Worm (Caenorhabditis elegans) whole organism, early embryonic: Measurements from ENCODE around the gene osm-8.

Experiments
- B0310.2 ChIP-seq: sonication (generic microtip); optimal IDR thresholded peaks from 2 replicates; lab custom pipeline; 2016; ENCODE audit warnings: mild to moderate bottlenecking, missing genetic modification characterization, missing compliant biosample characterization
- F13C5.2 ChIP-seq: sonication (generic microtip); optimal IDR thresholded peaks from 2 replicates; lab custom pipeline; 2017; ENCODE audit warnings: mild to moderate bottlenecking, missing genetic modification characterization, inconsistent platforms, missing compliant biosample characterization
- aly-1 ChIP-seq: sonication (generic microtip); optimal IDR thresholded peaks from 2 replicates; lab custom pipeline; 2016; ENCODE audit warnings: missing genetic modification characterization, missing compliant biosample characterization
- ama-1 ChIP-seq: fragments of 150-350 bp; optimal IDR thresholded peaks from 2 replicates; lab custom pipeline; 2014
- ceh-13 ChIP-seq: fragments of 200-800 bp; sonication (Bioruptor generic); optimal IDR thresholded peaks from 2 replicates; lab custom pipeline; 2018; ENCODE audit warnings: mild to moderate bottlenecking, missing genetic modification characterization, missing compliant biosample characterization
- ceh-36 ChIP-seq: sonication (generic microtip); optimal IDR thresholded peaks from 2 replicates; lab custom pipeline; 2016; ENCODE audit warnings: missing genetic modification characterization, inconsistent platforms, missing compliant biosample characterization
- ets-7 ChIP-seq: sonication (generic microtip); optimal IDR thresholded peaks from 2 replicates; lab custom pipeline; 2016; ENCODE audit warnings: missing genotype, missing genetic modification characterization, missing compliant biosample characterization
- flt-1 ChIP-seq: fragments of 200-800 bp; sonication (Bioruptor generic); IDR thresholded peaks from 2 replicates; pipeline ENCODE4 v1.3.6; 2022; ENCODE audit warnings: missing genetic modification characterization, missing compliant biosample characterization
- hmbx-1 ChIP-seq: sonication (generic microtip); optimal IDR thresholded peaks from 2 replicates; lab custom pipeline; 2016; ENCODE audit warnings: mild to moderate bottlenecking, missing genetic modification characterization, missing compliant biosample characterization
- hmg-4 ChIP-seq: fragments of 200-800 bp; sonication (Bioruptor generic); optimal IDR thresholded peaks from 2 replicates; lab custom pipeline; 2018; ENCODE audit warnings: mild to moderate bottlenecking, missing genetic modification characterization, missing compliant biosample characterization
- hnd-1 ChIP-seq: sonication (generic microtip); optimal IDR thresholded peaks from 2 replicates; lab custom pipeline; 2016; ENCODE audit warnings: missing genetic modification characterization, missing compliant biosample characterization
- pes-1 ChIP-seq: fragments of 200-800 bp; sonication (Bioruptor generic); IDR thresholded peaks from 2 replicates; pipeline ENCODE4 v1.3.6; 2022; ENCODE audit warnings: missing genetic modification reagents, missing genetic modification characterization, missing compliant biosample characterization
- scrt-1 ChIP-seq: fragments of 200-800 bp; sonication (Bioruptor generic); IDR thresholded peaks from 2 replicates; pipeline ENCODE4 v1.3.6; 2022; ENCODE audit warnings: missing genetic modification characterization, missing compliant biosample characterization
- sea-1 ChIP-seq: fragments of 200-800 bp; sonication (Bioruptor generic); conservative IDR thresholded peaks from 2 replicates; pipeline ENCODE4 v1.3.6; 2022; ENCODE audit warnings: missing genetic modification characterization, missing compliant biosample characterization
- tbx-11 ChIP-seq: fragments of 200-800 bp; sonication (Bioruptor generic); IDR thresholded peaks from 2 replicates; pipeline ENCODE4 v1.3.6; 2022; ENCODE audit warnings: missing genetic modification characterization, missing compliant biosample characterization
- tbx-37 ChIP-seq: fragments of 200-800 bp; sonication (Bioruptor generic); conservative IDR thresholded peaks from 2 replicates; pipeline ENCODE4 v1.3.6; 2022; ENCODE audit warnings: missing genetic modification reagents, missing genetic modification characterization, missing compliant biosample characterization
- tra-4 ChIP-seq: sonication (generic microtip); optimal IDR thresholded peaks from 2 replicates; lab custom pipeline; 2017; ENCODE audit warnings: missing genetic modification characterization, missing compliant biosample characterization

Gene osm-8

DNA sequence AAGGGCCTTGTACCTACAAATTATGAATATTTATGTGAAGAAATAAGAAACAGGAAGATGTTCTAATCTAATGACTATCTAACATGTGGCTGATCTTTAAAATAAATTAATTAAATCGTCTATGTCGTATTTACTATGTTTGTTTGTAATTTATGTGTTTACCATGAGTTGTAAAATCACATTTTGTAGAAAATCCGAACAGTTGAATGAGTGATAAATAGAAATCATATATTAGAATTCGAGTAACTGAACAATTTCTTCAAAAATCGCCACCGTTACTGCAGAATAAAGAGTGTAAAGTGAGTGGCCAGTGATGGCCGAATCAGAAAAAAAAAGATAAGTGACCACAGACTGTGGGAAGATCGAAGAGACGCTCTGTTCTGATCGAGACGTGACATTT lies 24.8 kb upstream of the osm-8 start:
- TF ChIP-seq B0310.2 (tag; lab: Kevin White, UChicago): no peak
- TF ChIP-seq tbx-37 (GFP tag; lab: Robert Waterston, UW): no peak
- TF ChIP-seq ceh-13 (GFP tag; lab: Kevin White, UChicago): no peak
- TF ChIP-seq ceh-36 (tag; lab: Kevin White, UChicago): no peak
- no peak for TF ChIP-seq ama-1 (lab: Kevin White, UChicago)
- no peak for TF ChIP-seq tbx-11
- no peak for TF ChIP-seq ets-7
- TF ChIP-seq hnd-1 (tag; lab: Kevin White, UChicago): no peak
- no peak for TF ChIP-seq hmg-4
- TF ChIP-seq sea-1 (GFP tag; lab: Robert Waterston, UW): no peak
- no peak for TF ChIP-seq scrt-1 (GFP tag; lab: Robert Waterston, UW)
- TF ChIP-seq tra-4 (tag; lab: Kevin White, UChicago): no peak
- TF ChIP-seq F13C5.2: no peak
- no peak for TF ChIP-seq hmbx-1 (tag; lab: Kevin White, UChicago)
- TF ChIP-seq pes-1 (GFP tag; lab: Robert Waterston, UW): no peak
- TF ChIP-seq flt-1 (GFP tag; lab: Robert Waterston, UW): no peak
- TF ChIP-seq aly-1 (tag; lab: Kevin White, UChicago): no peak

DNA sequence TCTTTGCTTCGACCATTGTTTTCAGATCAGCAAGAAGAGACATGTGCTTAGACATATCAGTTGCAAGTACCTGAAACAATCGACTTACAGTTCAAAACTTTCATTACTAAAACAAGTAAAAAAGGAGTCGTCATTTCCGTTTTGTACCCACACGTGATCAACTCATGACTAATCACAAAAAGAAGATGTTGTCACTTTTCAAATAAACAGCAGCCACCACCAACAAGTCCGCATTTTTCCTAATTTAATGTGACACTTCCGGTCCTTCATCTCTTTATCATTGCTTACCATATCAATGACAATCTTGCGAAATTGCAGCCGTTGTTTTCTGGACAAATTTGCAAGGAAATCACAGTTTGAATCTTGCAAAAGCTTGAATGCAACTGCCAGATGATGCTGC lies 23.4 kb upstream of the osm-8 start:
- TF ChIP-seq pes-1 (GFP tag; lab: Robert Waterston, UW): no peak
- no peak for TF ChIP-seq ceh-13 (GFP tag; lab: Kevin White, UChicago)
- no peak for TF ChIP-seq B0310.2 (tag; lab: Kevin White, UChicago)
- no peak for TF ChIP-seq ceh-36 (tag; lab: Kevin White, UChicago)
- TF ChIP-seq ets-7: no peak
- no peak for TF ChIP-seq hnd-1 (tag; lab: Kevin White, UChicago)
- no peak for TF ChIP-seq sea-1 (GFP tag; lab: Robert Waterston, UW)
- TF ChIP-seq tra-4 (tag; lab: Kevin White, UChicago): no peak
- TF ChIP-seq hmbx-1 (tag; lab: Kevin White, UChicago): no peak
- no peak for TF ChIP-seq ama-1 (lab: Kevin White, UChicago)
- no peak for TF ChIP-seq hmg-4
- no peak for TF ChIP-seq F13C5.2
- no peak for TF ChIP-seq tbx-37 (GFP tag; lab: Robert Waterston, UW)
- TF ChIP-seq scrt-1 (GFP tag; lab: Robert Waterston, UW): no peak
- TF ChIP-seq flt-1 (GFP tag; lab: Robert Waterston, UW): no peak
- no peak for TF ChIP-seq aly-1 (tag; lab: Kevin White, UChicago)
- no peak for TF ChIP-seq tbx-11

DNA sequence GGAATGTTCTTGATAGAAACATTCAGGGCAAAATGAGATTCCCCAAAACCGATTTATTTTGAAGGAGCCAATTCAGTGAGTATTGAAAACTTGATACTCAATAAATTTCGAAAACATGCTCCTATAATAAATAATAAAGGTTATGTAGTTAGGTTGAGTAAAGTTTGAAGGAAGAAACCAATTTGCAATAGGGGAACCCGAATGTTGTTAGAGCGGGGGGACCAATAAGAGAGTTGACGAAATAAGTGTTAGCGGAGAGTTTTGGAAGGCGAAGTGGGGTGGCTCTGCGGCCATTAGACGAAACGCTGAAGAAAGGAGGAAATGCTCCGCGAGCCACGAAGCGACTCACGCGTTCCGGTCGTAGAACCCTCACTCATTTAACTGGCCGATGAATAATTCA lies 19.8 kb upstream of the osm-8 start:
- no peak for TF ChIP-seq ceh-36 (tag; lab: Kevin White, UChicago)
- TF ChIP-seq tra-4 (tag; lab: Kevin White, UChicago): no peak
- TF ChIP-seq aly-1 (tag; lab: Kevin White, UChicago): no peak
- no peak for TF ChIP-seq tbx-37 (GFP tag; lab: Robert Waterston, UW)
- no peak for TF ChIP-seq sea-1 (GFP tag; lab: Robert Waterston, UW)
- TF ChIP-seq B0310.2 (tag; lab: Kevin White, UChicago): no peak
- TF ChIP-seq pes-1 (GFP tag; lab: Robert Waterston, UW): no peak
- TF ChIP-seq hmg-4: no peak
- TF ChIP-seq tbx-11: no peak
- TF ChIP-seq ets-7: no peak
- no peak for TF ChIP-seq F13C5.2
- no peak for TF ChIP-seq scrt-1 (GFP tag; lab: Robert Waterston, UW)
- TF ChIP-seq hmbx-1 (tag; lab: Kevin White, UChicago): no peak
- TF ChIP-seq hnd-1 (tag; lab: Kevin White, UChicago): no peak
- TF ChIP-seq flt-1 (GFP tag; lab: Robert Waterston, UW): no peak
- no peak for TF ChIP-seq ama-1 (lab: Kevin White, UChicago)
- no peak for TF ChIP-seq ceh-13 (GFP tag; lab: Kevin White, UChicago)

DNA sequence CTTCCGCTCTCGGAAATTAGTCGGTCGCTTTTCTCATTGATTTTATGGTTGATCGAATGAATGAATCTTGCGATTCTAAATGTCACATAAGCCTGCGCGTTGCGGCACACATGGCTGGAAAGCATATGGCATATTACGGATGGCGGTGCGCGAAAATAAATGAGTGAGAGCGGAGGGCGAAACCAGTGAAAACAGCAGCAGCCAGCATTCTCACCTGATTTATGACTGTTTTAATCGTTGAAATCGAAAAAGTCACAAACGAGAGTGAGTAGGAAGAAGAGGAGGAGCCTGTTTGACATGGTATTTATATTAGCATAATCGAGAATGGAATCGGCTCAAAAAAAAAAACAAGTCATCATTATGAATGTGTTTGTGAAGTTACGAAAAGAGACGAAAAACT lies 19.1 kb upstream of the osm-8 start:
- TF ChIP-seq hmg-4: peak; percentile 2
- no peak for TF ChIP-seq ama-1 (lab: Kevin White, UChicago)
- TF ChIP-seq ets-7: no peak
- TF ChIP-seq pes-1 (GFP tag; lab: Robert Waterston, UW): no peak
- no peak for TF ChIP-seq sea-1 (GFP tag; lab: Robert Waterston, UW)
- TF ChIP-seq tra-4 (tag; lab: Kevin White, UChicago): no peak

DNA sequence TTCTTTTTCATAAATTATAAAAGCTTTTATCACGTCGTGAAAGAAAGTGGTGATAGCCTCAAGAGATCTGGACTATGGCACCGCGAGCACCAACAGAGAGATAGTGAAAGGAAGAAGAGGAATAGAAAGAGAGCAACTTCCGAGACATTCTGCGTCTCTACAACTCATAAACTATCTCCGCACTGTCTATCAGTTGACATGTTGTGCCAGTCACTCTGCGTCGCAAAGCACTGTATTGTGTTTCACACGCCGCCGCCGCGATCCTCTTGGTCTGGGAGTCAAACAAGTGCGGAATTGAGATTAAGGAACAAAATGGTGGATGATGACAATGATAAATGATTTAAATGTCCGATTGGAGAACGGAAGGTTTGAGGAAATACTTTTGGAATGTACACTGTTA lies 18.3 kb upstream of the osm-8 start:
- no peak for TF ChIP-seq flt-1 (GFP tag; lab: Robert Waterston, UW)
- TF ChIP-seq pes-1 (GFP tag; lab: Robert Waterston, UW): no peak
- TF ChIP-seq F13C5.2: no peak
- TF ChIP-seq ceh-13 (GFP tag; lab: Kevin White, UChicago): no peak

DNA sequence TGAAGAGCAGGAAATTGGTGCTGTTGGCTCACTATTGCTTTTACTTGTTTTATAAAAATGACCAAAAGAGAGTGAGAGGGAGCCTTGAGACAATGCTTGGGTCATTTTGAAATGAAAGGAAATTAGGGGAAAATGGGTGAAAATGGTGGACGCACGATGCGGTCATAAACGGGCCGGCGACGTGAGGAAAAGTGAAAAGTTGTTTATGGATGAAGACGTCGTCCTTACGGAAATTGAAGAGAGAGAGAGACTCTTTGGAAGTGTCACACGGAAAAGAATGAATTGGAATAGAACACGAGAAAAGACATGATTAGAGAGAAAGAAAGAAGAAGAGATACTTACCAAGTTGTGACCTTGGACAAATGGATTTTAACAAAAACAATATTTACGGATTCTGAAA lies 16.3 kb upstream of the osm-8 start:
- TF ChIP-seq scrt-1 (GFP tag; lab: Robert Waterston, UW): no peak
- no peak for TF ChIP-seq hnd-1 (tag; lab: Kevin White, UChicago)
- no peak for TF ChIP-seq hmbx-1 (tag; lab: Kevin White, UChicago)
- TF ChIP-seq ceh-36 (tag; lab: Kevin White, UChicago): no peak
- TF ChIP-seq hmg-4: no peak
- no peak for TF ChIP-seq aly-1 (tag; lab: Kevin White, UChicago)

DNA sequence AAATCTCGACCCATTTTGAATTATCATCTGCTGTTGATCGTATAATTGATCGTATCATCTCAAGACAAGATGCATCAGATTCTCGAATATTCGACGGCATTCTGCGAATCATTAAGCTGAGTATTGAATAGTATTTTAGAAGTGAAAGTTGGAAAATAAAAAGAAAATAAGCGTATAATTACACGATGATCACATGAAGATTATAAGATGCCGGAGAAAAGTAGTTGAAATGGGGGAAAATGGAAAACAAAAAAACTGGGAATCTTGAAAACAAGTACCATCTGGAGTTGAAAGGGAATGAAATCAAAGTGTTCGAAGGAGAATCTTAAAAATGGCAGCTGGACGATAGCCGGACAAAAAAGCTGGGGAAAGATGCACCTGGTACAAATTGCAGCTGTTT lies 15.2 kb upstream of the osm-8 start, which contains the start of gene R07G3.8:
Gene R07G3.8, minus strand, starts transcription at position 101 of the 400 bp plus-strand sequence.
- no peak for TF ChIP-seq tbx-37 (GFP tag; lab: Robert Waterston, UW)
- TF ChIP-seq hmg-4: no peak
- no peak for TF ChIP-seq ama-1 (lab: Kevin White, UChicago)
- TF ChIP-seq sea-1 (GFP tag; lab: Robert Waterston, UW): no peak
- TF ChIP-seq pes-1 (GFP tag; lab: Robert Waterston, UW): no peak
- TF ChIP-seq ets-7: no peak
- TF ChIP-seq F13C5.2: no peak
- TF ChIP-seq flt-1 (GFP tag; lab: Robert Waterston, UW): no peak
- TF ChIP-seq hmbx-1 (tag; lab: Kevin White, UChicago): no peak
- TF ChIP-seq scrt-1 (GFP tag; lab: Robert Waterston, UW): no peak
- TF ChIP-seq hnd-1 (tag; lab: Kevin White, UChicago): no peak
- no peak for TF ChIP-seq tra-4 (tag; lab: Kevin White, UChicago)
- no peak for TF ChIP-seq tbx-11
